Fruit fly (Drosophila melanogaster): ENCODE measurements around the gene CG31220.

The CG31220 gene

dm6 chr3R:19641058-19641457, 7.2 kb upstream of the CG31220 start (continued):
- no peak for TF ChIP-seq jumu (GFP tag; optimal IDR thresholded peaks at IDR 0.05)
- TF ChIP-seq CG34422 (GFP tag; IDR thresholded peaks at IDR 0.05): peak; percentile 69; the same call in 1 of the 3 replicates
- peak; percentile 80 for TF ChIP-seq Med (GFP tag)
- no peak for TF ChIP-seq CG1832 (GFP tag; optimal IDR thresholded peaks at IDR 0.05)
- TF ChIP-seq tap (tag; optimal IDR thresholded peaks at IDR 0.05): peak; percentile 4
- no peak for TF ChIP-seq zen2 (GFP tag; IDR thresholded peaks at IDR 0.05; ENCODE audit: partially characterized antibody)
- TF ChIP-seq ATbp (GFP tag; optimal IDR thresholded peaks at IDR 0.05): no peak
- TF ChIP-seq Meics (GFP tag; optimal IDR thresholded peaks at IDR 0.05): no peak
- no peak for TF ChIP-seq pum (GFP tag; optimal IDR thresholded peaks at IDR 0.05)
- TF ChIP-seq CG7987 (GFP tag; optimal IDR thresholded peaks at IDR 0.05): no peak
- TF ChIP-seq CG12236 (GFP tag; optimal IDR thresholded peaks at IDR 0.05): no peak
- no peak for TF ChIP-seq ranshi (GFP tag; IDR thresholded peaks at IDR 0.05)
- TF ChIP-seq ac (GFP tag; optimal IDR thresholded peaks at IDR 0.05): no peak
- no peak for TF ChIP-seq CG3163 (GFP tag; optimal IDR thresholded peaks at IDR 0.05)
- TF ChIP-seq cg (GFP tag; optimal IDR thresholded peaks at IDR 0.05): peak; percentile 66
- no peak for TF ChIP-seq CG30431 (GFP tag; optimal IDR thresholded peaks at IDR 0.05)
- no peak for TF ChIP-seq nerfin-1 (tag; optimal IDR thresholded peaks at IDR 0.05)
- TF ChIP-seq CG12659 (GFP tag; optimal IDR thresholded peaks at IDR 0.05): no peak
- TF ChIP-seq Hey (tag; optimal IDR thresholded peaks at IDR 0.05): no peak
- no peak for TF ChIP-seq Lim3 (GFP tag; IDR thresholded peaks at IDR 0.05)
- no peak for TF ChIP-seq CG10462 (GFP tag; optimal IDR thresholded peaks at IDR 0.05)
- peak; percentile 42 for TF ChIP-seq CG17385 (GFP tag; optimal IDR thresholded peaks at IDR 0.05)
- TF ChIP-seq Ptx1 (GFP tag; IDR thresholded peaks at IDR 0.05): no peak
- peak; percentile 97 for TF ChIP-seq crol (GFP tag; IDR thresholded peaks at IDR 0.05)
- TF ChIP-seq fd102C (GFP tag; optimal IDR thresholded peaks at IDR 0.05): no peak
- no peak for TF ChIP-seq esg (GFP tag; conservative IDR thresholded peaks at IDR 0.05)
- no peak for TF ChIP-seq sc (optimal IDR thresholded peaks at IDR 0.05)
- TF ChIP-seq sc (GFP tag; optimal IDR thresholded peaks at IDR 0.05): no peak
- no peak for TF ChIP-seq CG4617 (GFP tag; optimal IDR thresholded peaks at IDR 0.05; ENCODE audit: borderline replicate concordance)
- peak; percentile 57 for TF ChIP-seq NFAT (GFP tag; IDR thresholded peaks at IDR 0.05)
- no peak for TF ChIP-seq CG3838 (GFP tag; optimal IDR thresholded peaks at IDR 0.05)
- TF ChIP-seq Max (GFP tag; optimal IDR thresholded peaks at IDR 0.05): peak; percentile 4
- no peak for TF ChIP-seq CG12942 (GFP tag; optimal IDR thresholded peaks at IDR 0.05)
- no peak for TF ChIP-seq sens (GFP tag)
- TF ChIP-seq Dek (tag; optimal IDR thresholded peaks at IDR 0.05): no peak
- no peak for TF ChIP-seq luna (GFP tag; optimal IDR thresholded peaks at IDR 0.05)
- no peak for TF ChIP-seq CG1233 (GFP tag; optimal IDR thresholded peaks at IDR 0.05)
- peak in 1 of 2 experiments; percentile 19 for TF ChIP-seq Hr51 (GFP tag; optimal IDR thresholded peaks at IDR 0.05)
- peak; percentile 32 for TF ChIP-seq CG34376 (GFP tag; optimal IDR thresholded peaks at IDR 0.05)
- TF ChIP-seq Hr3 (GFP tag; optimal IDR thresholded peaks at IDR 0.05): no peak
- TF ChIP-seq her (GFP tag; optimal IDR thresholded peaks at IDR 0.05): no peak
- TF ChIP-seq Jarid2 (GFP tag; optimal IDR thresholded peaks at IDR 0.05): peak; percentile 62
- TF ChIP-seq ERR (GFP tag; optimal IDR thresholded peaks at IDR 0.05): no peak
- TF ChIP-seq ash1 (GFP tag; optimal IDR thresholded peaks at IDR 0.05): no peak
- no peak for TF ChIP-seq fd3F (GFP tag; optimal IDR thresholded peaks at IDR 0.05)
- TF ChIP-seq ken (GFP tag; IDR thresholded peaks at IDR 0.05): no peak
- TF ChIP-seq bcd (GFP tag; optimal IDR thresholded peaks at IDR 0.05): no peak
- TF ChIP-seq CTCF (GFP tag; optimal IDR thresholded peaks at IDR 0.05): no peak
- TF ChIP-seq Rfx (GFP tag; IDR thresholded peaks at IDR 0.05): peak; percentile 42; the same call in 1 of the 2 replicates
- TF ChIP-seq emc (GFP tag; optimal IDR thresholded peaks at IDR 0.05): no peak
- no peak for TF ChIP-seq cas (GFP tag; IDR thresholded peaks at IDR 0.05)
- TF ChIP-seq CG7372 (GFP tag; IDR thresholded peaks at IDR 0.05): no peak
- TF ChIP-seq kah (GFP tag; optimal IDR thresholded peaks at IDR 0.05): no peak
